Fruit fly (Drosophila melanogaster) S2 (cell line): ENCODE results near the gene CG44001.

Experiments
- CG8478 ChIP-seq: fragments of >200 bp; optimal IDR thresholded peaks from 2 replicates; lab custom pipeline; 2018
- CTCF ChIP-seq, 2 experiments: fragments of >200 bp; optimal IDR thresholded peaks; 2 replicates each; lab custom pipeline; 2018

DNA sequence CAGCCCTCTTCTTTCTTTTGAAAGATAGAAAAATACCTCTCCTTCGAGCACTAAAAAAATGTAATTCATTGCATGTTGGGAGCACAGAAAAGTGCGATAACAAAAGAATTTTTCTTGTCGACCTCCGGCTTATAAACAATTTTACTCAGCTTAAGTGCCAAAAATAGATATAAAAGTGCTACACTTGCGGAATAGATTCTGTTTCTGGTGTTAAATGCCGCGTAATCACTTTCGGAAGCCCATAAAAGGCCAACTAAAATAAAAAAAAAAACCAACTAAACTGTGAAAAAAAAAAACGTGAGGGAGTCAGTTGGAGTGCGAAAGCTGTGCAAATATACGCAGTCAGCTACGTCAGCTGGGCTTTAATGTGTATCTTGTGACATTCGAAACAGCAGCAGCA lies 46.6 kb downstream of the CG44001 start:
- TF ChIP-seq CTCF (optimal IDR thresholded peaks at IDR 0.05; lab: Kevin White, UChicago), result no peak
- TF ChIP-seq CG8478, result no peak
